Fruit fly (Drosophila melanogaster): ENCODE measurements around the gene CG9536.

CG9536 gene

dm6 chr2L:6480212-6480994 is 3.6 kb upstream of the CG9536 start, which contains the start of the genes Sec61alpha and Daxx (continued):
- TF ChIP-seq CG2199 (GFP tag; IDR thresholded peaks at IDR 0.05) (peak; percentile 61; the same call in 1 of the 3 replicates), pzg (GFP tag; optimal IDR thresholded peaks at IDR 0.05) (peak; percentile 89), H15 (GFP tag; IDR thresholded peaks at IDR 0.05) (peak; percentile 60; the same call in 2 of the 3 replicates), crp (GFP tag; optimal IDR thresholded peaks at IDR 0.05) (peak in 1 of 2 experiments; percentile 65), slp2 (GFP tag; optimal IDR thresholded peaks at IDR 0.05) (peak; percentile 86), Sry-δ (GFP tag; optimal IDR thresholded peaks at IDR 0.05) (peak; percentile 100), Usf (GFP tag; optimal IDR thresholded peaks at IDR 0.05) (peak; percentile 70), exex (tag; optimal IDR thresholded peaks at IDR 0.05) (peak; percentile 56), CG11695 (GFP tag; IDR thresholded peaks at IDR 0.05) (peak; percentile 77), CG8924 (tag; optimal IDR thresholded peaks at IDR 0.05) (peak; percentile 76), Hr51 (GFP tag; optimal IDR thresholded peaks at IDR 0.05) (peak; percentile 84), Hr78 (GFP tag; optimal IDR thresholded peaks at IDR 0.05) (peak in 1 of 2 experiments; percentile 38), CoRest (tag; optimal IDR thresholded peaks at IDR 0.05) (peak; percentile 85), knrl (GFP tag; IDR thresholded peaks at IDR 0.05; ENCODE audit: partially characterized antibody) (peak; percentile 100), Atf-2 (GFP tag; optimal IDR thresholded peaks at IDR 0.05) (peak; percentile 81), tin (GFP tag; optimal IDR thresholded peaks at IDR 0.05) (peak; percentile 86), ranshi (GFP tag; IDR thresholded peaks at IDR 0.05) (peak; percentile 89), CG33213 (GFP tag; optimal IDR thresholded peaks at IDR 0.05) (peak; percentile 91), sens (GFP tag) (peak; percentile 98), YL-1 (GFP tag; optimal IDR thresholded peaks at IDR 0.05) (peak; percentile 9), chif (GFP tag; optimal IDR thresholded peaks at IDR 0.05) (peak; percentile 85 to 88), otp (GFP tag; IDR thresholded peaks at IDR 0.05) (peak; percentile 71; the same call in 2 of the 3 replicates), D19A (tag; optimal IDR thresholded peaks at IDR 0.05) (peak; percentile 63), CG9727 (GFP tag; optimal IDR thresholded peaks at IDR 0.05) (peak; percentile 78), Gug (GFP tag; IDR thresholded peaks at IDR 0.05) (peak; percentile 92), CG17186 (GFP tag; optimal IDR thresholded peaks at IDR 0.05) (peak; percentile 79), CG2202 (tag; optimal IDR thresholded peaks at IDR 0.05) (peak; percentile 36), tx (GFP tag; optimal IDR thresholded peaks at IDR 0.05) (peak; percentile 87), Rfx (GFP tag; IDR thresholded peaks at IDR 0.05) (peak; percentile 93), tap (tag; optimal IDR thresholded peaks at IDR 0.05) (peak; percentile 33), CG4424 (GFP tag; optimal IDR thresholded peaks at IDR 0.05) (peak; percentile 85), onecut (GFP tag; IDR thresholded peaks at IDR 0.05) (peak; percentile 67), CG4617 (GFP tag; optimal IDR thresholded peaks at IDR 0.05; ENCODE audit: borderline replicate concordance) (peak; percentile 39), lov (optimal IDR thresholded peaks at IDR 0.05) (no peak), lov (GFP tag; IDR thresholded peaks at IDR 0.05) (0 out of 3 replicates have a peak, but pooled peaks have one; percentile 61), pb (GFP tag; optimal IDR thresholded peaks at IDR 0.05) (peak; percentile 68), HHEX (GFP tag; optimal IDR thresholded peaks at IDR 0.05) (peak; percentile 68), Max (GFP tag; optimal IDR thresholded peaks at IDR 0.05) (peak; percentile 46), stc (GFP tag; IDR thresholded peaks at IDR 0.05) (peak; percentile 57), CG17328 (GFP tag; IDR thresholded peaks at IDR 0.05) (peak; percentile 63), mam (GFP tag; optimal IDR thresholded peaks at IDR 0.05) (peak; percentile 95), CG11504 (tag; optimal IDR thresholded peaks at IDR 0.05) (peak; percentile 82), Side (GFP tag; optimal IDR thresholded peaks at IDR 0.05) (peak; percentile 83), Dek (tag; optimal IDR thresholded peaks at IDR 0.05) (peak; percentile 87), gsb-n (tag; optimal IDR thresholded peaks at IDR 0.05) (peak; percentile 38), CG7745 (tag; optimal IDR thresholded peaks at IDR 0.05) (no peak), kay (GFP tag; optimal IDR thresholded peaks at IDR 0.05) (peak; percentile 65), mld (GFP tag; IDR thresholded peaks at IDR 0.05; ENCODE audit: partially characterized antibody) (peak; percentile 100), CG7786 (GFP tag; optimal IDR thresholded peaks at IDR 0.05) (peak; percentile 90)
